Worm (Caenorhabditis elegans) whole organism, midembryonic: ENCODE measurements around the gene C49F8.15.

Experiments used
- cog-1 ChIP-seq: sonication (generic microtip); optimal IDR thresholded peaks from 2 replicates; lab custom pipeline; 2016; ENCODE audit warnings: missing genetic modification characterization, missing compliant biosample characterization
- flt-1 ChIP-seq: fragments of 200-800 bp; sonication (Bioruptor generic); IDR thresholded peaks from 2 replicates; pipeline ENCODE4 v1.3.6; 2022; ENCODE audit warnings: missing genetic modification characterization, missing compliant biosample characterization
- klf-2 ChIP-seq: fragments of 200-800 bp; sonication (Bioruptor generic); conservative IDR thresholded peaks from 2 replicates; pipeline ENCODE4 v1.3.6; 2022; ENCODE audit warnings: missing genetic modification reagents, missing genetic modification characterization, missing compliant biosample characterization
- med-1 ChIP-seq: sonication (generic microtip); optimal IDR thresholded peaks from 2 replicates; lab custom pipeline; 2017; ENCODE audit warnings: missing genetic modification characterization, mild to moderate bottlenecking, missing compliant biosample characterization, antibody characterized with exemption, missing genetic modification reagents; ENCODE audit not compliant: insufficient read depth

DNA sequence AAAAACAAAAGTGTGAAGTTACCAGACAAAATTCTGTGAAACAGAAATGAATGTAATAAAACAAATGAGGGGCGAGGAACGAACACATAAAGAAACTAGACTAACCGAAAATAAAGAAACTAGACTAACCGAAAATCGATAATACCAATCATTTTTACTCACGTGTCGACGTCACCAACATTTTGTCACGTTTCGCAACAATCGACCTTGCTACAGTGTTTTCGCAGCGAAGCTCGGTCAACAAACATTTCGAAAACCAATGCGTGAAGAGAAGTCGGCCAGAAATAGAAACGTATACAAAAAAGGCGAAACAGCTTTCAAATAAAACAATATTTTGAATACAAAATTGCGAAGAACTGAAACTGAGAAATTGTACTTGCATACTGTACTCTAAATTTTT is 4.6 kb upstream of the C49F8.15 start:
- TF ChIP-seq cog-1 (tag; lab: Kevin White, UChicago), result no peak
- TF ChIP-seq klf-2 (GFP tag; lab: Robert Waterston, UW), result no peak
- TF ChIP-seq med-1 (GFP tag; lab: Kevin White, UChicago), result no peak
- no peak for TF ChIP-seq flt-1
